Worm (Caenorhabditis elegans) whole organism, L3 larva: Measurements from ENCODE around the gene spp-27.

ENCODE experiments used
- ZK546.5 ChIP-seq: sonication (generic microtip); optimal IDR thresholded peaks from 2 replicates; lab custom pipeline; 2017; ENCODE audit warnings: missing biosample characterization, missing genetic modification characterization
- ama-1 ChIP-seq: fragments of 150-350 bp; optimal IDR thresholded peaks from 2 replicates; lab custom pipeline; 2018
- ceh-16 ChIP-seq: sonication (generic microtip); optimal IDR thresholded peaks from 2 replicates; lab custom pipeline; 2017; ENCODE audit warnings: missing biosample characterization, missing genetic modification characterization
- ceh-28 ChIP-seq: fragments of 150-350 bp; optimal IDR thresholded peaks from 2 replicates; lab custom pipeline; 2014; ENCODE audit warnings: missing biosample characterization, missing genetic modification reagents, missing genetic modification characterization
- ceh-9 ChIP-seq: sonication (generic microtip); optimal IDR thresholded peaks from 2 replicates; lab custom pipeline; 2018; ENCODE audit warnings: missing biosample characterization, missing genetic modification characterization
- egl-27 ChIP-seq: sonication (generic microtip); optimal IDR thresholded peaks from 4 replicates; lab custom pipeline; 2017; ENCODE audit warnings: missing biosample characterization, missing genetic modification reagents, missing genetic modification characterization
- elt-2 ChIP-seq: sonication (generic microtip); optimal IDR thresholded peaks from 2 replicates; lab custom pipeline; 2016; ENCODE audit warnings: missing genetic modification reagents, mild to moderate bottlenecking, missing genetic modification characterization, missing compliant biosample characterization
- fkh-2 ChIP-seq: fragments of 150-350 bp; optimal IDR thresholded peaks from 2 replicates; lab custom pipeline; 2014; ENCODE audit warnings: missing biosample characterization, missing genetic modification reagents, missing genetic modification characterization
- hmg-11 ChIP-seq: sonication (generic microtip); optimal IDR thresholded peaks from 2 replicates; lab custom pipeline; 2016; ENCODE audit warnings: missing genetic modification characterization, missing compliant biosample characterization
- lin-39 ChIP-seq: fragments of 150-350 bp; optimal IDR thresholded peaks from 2 replicates; lab custom pipeline; 2018; ENCODE audit warnings: missing biosample characterization, missing genetic modification reagents, missing genetic modification characterization
- lsy-12 ChIP-seq: sonication (generic microtip); optimal IDR thresholded peaks from 2 replicates; lab custom pipeline; 2016; ENCODE audit warnings: mild to moderate bottlenecking, missing genetic modification characterization, missing compliant biosample characterization
- nfya-1 ChIP-seq: sonication (generic microtip); optimal IDR thresholded peaks from 2 replicates; lab custom pipeline; 2017; ENCODE audit warnings: missing genetic modification characterization, mild to moderate bottlenecking, missing compliant biosample characterization, antibody characterized with exemption, moderate library complexity; ENCODE audit not compliant: insufficient read depth
- nhr-11 ChIP-seq: fragments of 150-350 bp; optimal IDR thresholded peaks from 2 replicates; lab custom pipeline; 2014; ENCODE audit warnings: missing biosample characterization, missing genetic modification characterization
- nhr-23 ChIP-seq: fragments of 150-350 bp; optimal IDR thresholded peaks from 2 replicates; lab custom pipeline; 2014; ENCODE audit warnings: missing biosample characterization, missing genetic modification reagents, missing genetic modification characterization
- nhr-25 ChIP-seq: sonication (generic microtip); optimal IDR thresholded peaks from 2 replicates; lab custom pipeline; 2017; ENCODE audit warnings: missing biosample characterization, missing genetic modification characterization
- nhr-43 ChIP-seq: sonication (generic microtip); optimal IDR thresholded peaks from 2 replicates; lab custom pipeline; 2016; ENCODE audit warnings: mild to moderate bottlenecking, missing genetic modification characterization, missing compliant biosample characterization; ENCODE audit not compliant: poor library complexity, severe bottlenecking
- pha-4 ChIP-seq: fragments of 150-350 bp; optimal IDR thresholded peaks from 2 replicates; lab custom pipeline; 2014; ENCODE audit warnings: missing biosample characterization, missing genetic modification reagents, missing genetic modification characterization
- pqm-1 ChIP-seq: fragments of 150-350 bp; optimal IDR thresholded peaks from 2 replicates; lab custom pipeline; 2017; ENCODE audit warnings: missing biosample characterization, missing genetic modification characterization, inconsistent platforms
- skn-1 ChIP-seq: fragments of 150-350 bp; optimal IDR thresholded peaks from 2 replicates; lab custom pipeline; 2014; ENCODE audit warnings: missing biosample characterization, missing genetic modification characterization
- tbx-2 ChIP-seq: sonication (generic microtip); optimal IDR thresholded peaks from 2 replicates; lab custom pipeline; 2016; ENCODE audit warnings: mild to moderate bottlenecking, missing genetic modification characterization, missing compliant biosample characterization
- unc-39 ChIP-seq: sonication (generic microtip); optimal IDR thresholded peaks from 4 replicates; lab custom pipeline; 2017; ENCODE audit warnings: missing biosample characterization, missing genetic modification characterization
- unc-62 ChIP-seq: fragments of 150-350 bp; sonication (generic microtip); optimal IDR thresholded peaks from 4 replicates; lab custom pipeline; 2014; ENCODE audit warnings: missing biosample characterization, missing genetic modification reagents, missing genetic modification characterization
- zag-1 ChIP-seq: fragments of 150-350 bp; optimal IDR thresholded peaks from 2 replicates; lab custom pipeline; 2014; ENCODE audit warnings: missing biosample characterization, missing genetic modification characterization

spp-27 gene

DNA sequence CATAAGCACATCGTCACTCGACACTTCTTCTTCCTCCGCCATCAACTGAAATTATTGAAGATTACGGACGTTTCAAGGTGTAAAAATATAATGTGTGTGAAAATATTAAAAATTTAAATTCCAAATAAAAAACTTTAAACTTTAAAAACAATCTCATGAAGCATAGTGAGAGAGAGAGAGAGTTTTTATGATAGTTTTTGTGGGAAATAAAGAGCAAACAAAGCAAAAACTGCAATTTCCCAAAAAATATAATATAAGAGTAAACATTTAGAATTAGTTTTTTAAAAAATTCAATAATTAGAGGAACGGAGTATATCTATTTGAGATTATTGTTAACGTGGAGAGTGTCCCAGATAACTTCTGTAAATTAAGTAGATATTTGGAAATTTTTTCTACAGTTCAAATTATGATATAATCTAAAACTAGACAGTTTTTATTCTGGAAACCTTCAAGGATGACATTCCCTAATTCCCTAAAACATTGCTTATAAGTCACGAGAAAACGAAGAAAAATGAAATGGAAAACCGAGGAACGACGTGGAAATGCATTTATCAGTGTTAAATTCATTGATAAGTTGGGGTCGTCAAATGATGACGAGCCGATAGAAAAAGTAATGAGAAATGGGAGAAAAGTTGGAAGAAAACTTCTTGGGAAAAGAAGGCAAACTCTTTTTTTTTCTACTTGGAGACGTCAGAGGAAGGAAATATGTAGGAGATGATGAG is 10.3 kb downstream of the spp-27 start, which contains the start of gene dre-1:
dre-1 (minus strand) TSS at position 51 of the 722 bp plus-strand sequence.
- TF ChIP-seq pha-4 = peak; percentile 3
- TF ChIP-seq egl-27 (tag; lab: Kevin White, UChicago) = no peak
- peak; percentile 67 for TF ChIP-seq elt-2

- TF ChIP-seq unc-62 (GFP tag; lab: Kevin White, UChicago) (no peak), nhr-23 (tag; lab: Kevin White, UChicago) (peak; percentile 6), nhr-25 (tag; lab: Kevin White, UChicago) (peak; percentile 41), lsy-12 (tag; lab: Kevin White, UChicago) (peak; percentile 9)
Measured at ce11 chrV:6544999-6545398, 11.9 kb downstream of the spp-27 start.

- peak; percentile 14 for TF ChIP-seq ama-1 (lab: Kevin White, UChicago)
- TF ChIP-seq nhr-11 (tag; lab: Kevin White, UChicago) = no peak
- TF ChIP-seq nhr-25 (tag; lab: Kevin White, UChicago) = peak; percentile 65
- peak; percentile 84 for TF ChIP-seq nhr-23 (tag; lab: Kevin White, UChicago)
- peak; percentile 51 for TF ChIP-seq nhr-43
Measured at ce11 chrV:6541875-6542274, 15.1 kb downstream of the spp-27 start.

- TF ChIP-seq ama-1 (lab: Kevin White, UChicago) (peak; percentile 38), ceh-9 (tag; lab: Kevin White, UChicago) (no peak), fkh-2 (tag; lab: Kevin White, UChicago) (no peak), pha-4 (peak; percentile 42), hmg-11 (tag; lab: Kevin White, UChicago) (peak; percentile 68), nhr-23 (tag; lab: Kevin White, UChicago) (peak; percentile 3), ceh-16 (tag; lab: Kevin White, UChicago) (no peak), lin-39 (tag; lab: Kevin White, UChicago) (peak; percentile 53), nfya-1 (tag; lab: Kevin White, UChicago) (peak; percentile 40)
Measured at ce11 chrV:6538323-6538722, 18.6 kb downstream of the spp-27 start.

DNA sequence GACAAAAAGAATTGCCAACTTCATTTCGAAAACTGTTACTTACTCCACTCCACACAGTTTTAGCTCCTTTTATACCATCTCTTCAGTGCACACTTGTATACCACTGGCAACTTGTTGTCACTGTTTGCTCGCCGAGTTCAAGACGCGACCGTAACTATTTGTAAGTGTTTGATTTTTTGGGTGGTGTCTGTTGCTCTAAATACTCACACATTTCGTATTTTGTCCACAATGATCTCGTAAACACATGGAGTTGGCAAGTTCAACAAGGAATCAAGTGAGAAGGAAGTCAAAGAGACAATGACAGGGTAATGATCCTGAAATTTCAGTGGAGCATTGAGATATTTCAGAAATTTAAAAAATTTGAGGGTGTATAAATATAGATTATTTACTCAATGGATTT is 23.9 kb downstream of the spp-27 start, which contains the start of gene hpo-26:
hpo-26 (minus strand) TSS at position 31 of the 400 bp plus-strand sequence.
- TF ChIP-seq pha-4 = peak; percentile 90
- TF ChIP-seq pqm-1 (tag; lab: Kevin White, UChicago) = no peak
- TF ChIP-seq zag-1 (tag; lab: Kevin White, UChicago) = no peak
- TF ChIP-seq unc-39 (tag; lab: Kevin White, UChicago) = no peak
- peak; percentile 3 for TF ChIP-seq ceh-28 (tag; lab: Kevin White, UChicago)
- TF ChIP-seq fkh-2 (tag; lab: Kevin White, UChicago) = no peak
- TF ChIP-seq skn-1 (tag; lab: Kevin White, UChicago) = no peak

ce11 chrV:6524757-6525156 is 32.2 kb downstream of the spp-27 start, which contains the start of gene acs-1:
Gene acs-1, plus strand, starts transcription at chrV:6524989.
- TF ChIP-seq elt-2 = peak; percentile 95
- no peak for TF ChIP-seq nhr-11 (tag; lab: Kevin White, UChicago)
- peak; percentile 66 for TF ChIP-seq pqm-1 (tag; lab: Kevin White, UChicago)
- TF ChIP-seq, all 47 proteins: peak for 2

ce11 chrV:6522879-6523497 is 33.9 kb downstream of the spp-27 start:
- TF ChIP-seq tbx-2 (no peak), egl-27 (tag; lab: Kevin White, UChicago) (no peak), elt-2 (peak; percentile 89), pqm-1 (tag; lab: Kevin White, UChicago) (peak; percentile 42)

ce11 chrV:6520385-6521080 is 36.4 kb downstream of the spp-27 start, which contains the start of the genes F46E10.2 and F46E10.18:
Gene F46E10.2, plus strand, starts transcription at chrV:6520435.
Gene F46E10.18, plus strand, starts transcription at chrV:6521030.
- TF ChIP-seq ZK546.5 (tag; lab: Kevin White, UChicago) (no peak), zag-1 (tag; lab: Kevin White, UChicago) (no peak)
